Worm (Caenorhabditis elegans) whole organism, late embryonic: ENCODE results near the gene col-84.

Source experiments
- C08G9.2 ChIP-seq: sonication (generic microtip); optimal IDR thresholded peaks from 2 replicates; lab custom pipeline; 2016; ENCODE audit warnings: mild to moderate bottlenecking, missing genetic modification characterization, moderate library complexity, missing compliant biosample characterization
- C38D4.7 ChIP-seq: fragments of 200-800 bp; sonication (Bioruptor generic); optimal IDR thresholded peaks from 2 replicates; lab custom pipeline; 2018; ENCODE audit warnings: mild to moderate bottlenecking, missing genetic modification characterization, moderate library complexity, missing compliant biosample characterization
- K09A11.1 ChIP-seq: sonication (generic microtip); optimal IDR thresholded peaks from 2 replicates; lab custom pipeline; 2017; ENCODE audit warnings: antibody characterized with exemption, mild to moderate bottlenecking, missing genetic modification characterization, missing compliant biosample characterization; ENCODE audit not compliant: insufficient read depth
- T23F11.4 ChIP-seq: fragments of 200-800 bp; sonication (Bioruptor generic); optimal IDR thresholded peaks from 2 replicates; lab custom pipeline; 2018; ENCODE audit warnings: mild to moderate bottlenecking, missing genetic modification characterization, missing compliant biosample characterization
- ama-1 ChIP-seq: fragments of 150-350 bp; optimal IDR thresholded peaks from 2 replicates; lab custom pipeline; 2014
- ceh-18 ChIP-seq: sonication (generic microtip); optimal IDR thresholded peaks from 2 replicates; lab custom pipeline; 2016; ENCODE audit warnings: missing genetic modification characterization, missing compliant biosample characterization
- ceh-19 ChIP-seq: fragments of 200-800 bp; sonication (Bioruptor generic); optimal IDR thresholded peaks from 2 replicates; lab custom pipeline; 2018; ENCODE audit warnings: mild to moderate bottlenecking, missing genetic modification characterization, missing compliant biosample characterization
- ceh-2 ChIP-seq: sonication (generic microtip); optimal IDR thresholded peaks from 2 replicates; lab custom pipeline; 2016; ENCODE audit warnings: missing genotype, missing genetic modification characterization, missing compliant biosample characterization
- ceh-24 ChIP-seq: sonication (generic microtip); optimal IDR thresholded peaks from 2 replicates; lab custom pipeline; 2016; ENCODE audit warnings: mild to moderate bottlenecking, missing genetic modification characterization, missing compliant biosample characterization
- ceh-30 ChIP-seq: fragments of 150-350 bp; optimal IDR thresholded peaks from 2 replicates; lab custom pipeline; 2014; ENCODE audit warnings: missing biosample characterization, missing genetic modification characterization
- ceh-31 ChIP-seq: sonication (generic microtip); optimal IDR thresholded peaks from 2 replicates; lab custom pipeline; 2016; ENCODE audit warnings: missing genetic modification characterization, missing compliant biosample characterization
- ceh-34 ChIP-seq: sonication (generic microtip); optimal IDR thresholded peaks from 2 replicates; lab custom pipeline; 2016; ENCODE audit warnings: mild to moderate bottlenecking, missing genetic modification characterization, missing compliant biosample characterization
- ceh-48 ChIP-seq: sonication (generic microtip); optimal IDR thresholded peaks from 2 replicates; lab custom pipeline; 2016; ENCODE audit warnings: missing genetic modification characterization, inconsistent platforms, missing compliant biosample characterization
- ceh-6 ChIP-seq: fragments of 200-800 bp; sonication (Bioruptor generic); optimal IDR thresholded peaks from 2 replicates; lab custom pipeline; 2018; ENCODE audit warnings: mild to moderate bottlenecking, missing genetic modification characterization, missing compliant biosample characterization
- ceh-9 ChIP-seq: sonication (generic microtip); optimal IDR thresholded peaks from 2 replicates; lab custom pipeline; 2016; ENCODE audit warnings: mild to moderate bottlenecking, missing genetic modification characterization, inconsistent platforms, missing compliant biosample characterization
- dmd-4 ChIP-seq: sonication (generic microtip); optimal IDR thresholded peaks from 2 replicates; lab custom pipeline; 2016; ENCODE audit warnings: borderline replicate concordance, missing genetic modification characterization, missing compliant biosample characterization
- dve-1 ChIP-seq: sonication (generic microtip); optimal IDR thresholded peaks from 2 replicates; lab custom pipeline; 2017; ENCODE audit warnings: antibody characterized with exemption, mild to moderate bottlenecking, missing genetic modification characterization, missing compliant biosample characterization
- elt-2 ChIP-seq: sonication (generic microtip); optimal IDR thresholded peaks from 2 replicates; lab custom pipeline; 2016; ENCODE audit warnings: missing genetic modification reagents, missing genetic modification characterization, missing compliant biosample characterization
- elt-4 ChIP-seq: sonication (generic microtip); optimal IDR thresholded peaks from 2 replicates; lab custom pipeline; 2016; ENCODE audit warnings: missing genetic modification characterization, missing compliant biosample characterization
- eyg-1 ChIP-seq: sonication (generic microtip); optimal IDR thresholded peaks from 2 replicates; lab custom pipeline; 2016; ENCODE audit warnings: missing genotype, missing genetic modification characterization, missing compliant biosample characterization
- fax-1 ChIP-seq: sonication (generic microtip); optimal IDR thresholded peaks from 2 replicates; lab custom pipeline; 2016; ENCODE audit warnings: missing genotype, missing genetic modification characterization, missing compliant biosample characterization
- gmeb-2 ChIP-seq: sonication (generic microtip); optimal IDR thresholded peaks from 2 replicates; lab custom pipeline; 2016; ENCODE audit warnings: missing genetic modification characterization, inconsistent platforms, missing compliant biosample characterization
- hlh-13 ChIP-seq: fragments of 200-800 bp; sonication (Bioruptor generic); optimal IDR thresholded peaks from 2 replicates; lab custom pipeline; 2018; ENCODE audit warnings: mild to moderate bottlenecking, missing genetic modification characterization, missing compliant biosample characterization
- hlh-30 ChIP-seq: sonication (generic microtip); optimal IDR thresholded peaks from 2 replicates; lab custom pipeline; 2017; ENCODE audit warnings: antibody characterized with exemption, missing genetic modification characterization, missing compliant biosample characterization; ENCODE audit not compliant: insufficient read depth
- hlh-6 ChIP-seq: sonication (generic microtip); optimal IDR thresholded peaks from 2 replicates; lab custom pipeline; 2016; ENCODE audit warnings: missing genotype, missing genetic modification characterization, missing compliant biosample characterization
- lim-6 ChIP-seq: sonication (generic microtip); optimal IDR thresholded peaks from 2 replicates; lab custom pipeline; 2016; ENCODE audit warnings: missing genetic modification characterization, missing compliant biosample characterization
- lin-11 ChIP-seq: fragments of 200-800 bp; sonication (Bioruptor generic); optimal IDR thresholded peaks from 2 replicates; lab custom pipeline; 2018; ENCODE audit warnings: mild to moderate bottlenecking, missing genetic modification characterization, missing compliant biosample characterization
- madf-2 ChIP-seq: sonication (generic microtip); optimal IDR thresholded peaks from 2 replicates; lab custom pipeline; 2017; ENCODE audit warnings: missing genetic modification characterization, missing compliant biosample characterization
- nfya-1 ChIP-seq: sonication (generic microtip); optimal IDR thresholded peaks from 2 replicates; lab custom pipeline; 2017; ENCODE audit warnings: missing genetic modification characterization, mild to moderate bottlenecking, missing compliant biosample characterization, antibody characterized with exemption, moderate library complexity
- pat-9 ChIP-seq: fragments of 200-800 bp; sonication (Bioruptor generic); optimal IDR thresholded peaks from 2 replicates; lab custom pipeline; 2018; ENCODE audit warnings: mild to moderate bottlenecking, missing genetic modification characterization, moderate library complexity, missing compliant biosample characterization
- pha-4 ChIP-seq: fragments of 150-350 bp; optimal IDR thresholded peaks from 2 replicates; lab custom pipeline; 2018; ENCODE audit warnings: missing biosample characterization, missing genetic modification reagents, missing genetic modification characterization
- pros-1 ChIP-seq: fragments of 150-350 bp; optimal IDR thresholded peaks from 2 replicates; lab custom pipeline; 2014; ENCODE audit warnings: missing biosample characterization, missing genetic modification reagents, missing genetic modification characterization
- ref-2 ChIP-seq: sonication (generic microtip); optimal IDR thresholded peaks from 2 replicates; lab custom pipeline; 2016; ENCODE audit warnings: missing genetic modification characterization, missing compliant biosample characterization
- rnt-1 ChIP-seq: sonication (generic microtip); optimal IDR thresholded peaks from 2 replicates; lab custom pipeline; 2016; ENCODE audit warnings: missing genetic modification characterization, missing compliant biosample characterization
- sdc-2 ChIP-seq: sonication (generic microtip); optimal IDR thresholded peaks from 2 replicates; lab custom pipeline; 2016; ENCODE audit warnings: missing genotype, missing genetic modification characterization, missing compliant biosample characterization
- tbx-2 ChIP-seq: sonication (generic microtip); optimal IDR thresholded peaks from 2 replicates; lab custom pipeline; 2016; ENCODE audit warnings: missing genetic modification characterization, missing compliant biosample characterization
- unc-3 ChIP-seq, 2 experiments: fragments of 200-800 bp in 1 of 2; sonication (Bioruptor generic) in 1 of 2; sonication (generic microtip) in 1 of 2; conservative IDR thresholded peaks in 1 of 2; optimal IDR thresholded peaks in 1 of 2; 2 replicates each; pipeline versions ENCODE4 v1.3.6 to Lab custom; 2016 to 2022; ENCODE audit warnings: missing compliant biosample characterization in 2 of 2, missing genetic modification characterization in 2 of 2, missing genetic modification reagents in 1 of 2
- unc-55 ChIP-seq: sonication (generic microtip); optimal IDR thresholded peaks from 2 replicates; lab custom pipeline; 2017; ENCODE audit warnings: missing biosample characterization, missing genetic modification reagents, missing genetic modification characterization
- unc-86 ChIP-seq: sonication (generic microtip); optimal IDR thresholded peaks from 2 replicates; lab custom pipeline; 2016; ENCODE audit warnings: missing genetic modification characterization, missing compliant biosample characterization
- ztf-16 ChIP-seq: sonication (generic microtip); optimal IDR thresholded peaks from 2 replicates; lab custom pipeline; 2017; ENCODE audit warnings: missing genetic modification characterization, missing compliant biosample characterization

The col-84 gene

ce11 chrII:11888150-11888549 is 19.8 kb downstream of the col-84 start:
- TF ChIP-seq lin-11 (tag; lab: Kevin White, UChicago) (no peak), ceh-9 (tag; lab: Kevin White, UChicago) (no peak), K09A11.1 (tag; lab: Kevin White, UChicago) (no peak), pat-9 (no peak), ceh-24 (tag; lab: Kevin White, UChicago) (no peak), pha-4 (no peak), unc-3 (GFP tag; conservative IDR thresholded peaks at IDR 0.05; lab: Robert Waterston, UW) (no peak), unc-3 (tag; optimal IDR thresholded peaks at IDR 0.05; lab: Kevin White, UChicago) (no peak), hlh-6 (no peak), lim-6 (tag; lab: Kevin White, UChicago) (no peak), ztf-16 (tag; lab: Kevin White, UChicago) (no peak), ceh-19 (no peak), ceh-30 (tag; lab: Kevin White, UChicago) (no peak), T23F11.4 (GFP tag; lab: Kevin White, UChicago) (no peak), ceh-31 (tag; lab: Kevin White, UChicago) (no peak), gmeb-2 (tag; lab: Kevin White, UChicago) (no peak), pros-1 (no peak), hlh-13 (GFP tag; lab: Kevin White, UChicago) (no peak), elt-4 (tag; lab: Kevin White, UChicago) (no peak), unc-86 (tag; lab: Kevin White, UChicago) (no peak)

ce11 chrII:11889420-11890075 is 21.2 kb downstream of the col-84 start:
- TF ChIP-seq C38D4.7 (no peak), ref-2 (tag; lab: Kevin White, UChicago) (peak; percentile 54), ceh-18 (peak; percentile 26), ama-1 (peak; percentile 67), hlh-30 (tag; lab: Kevin White, UChicago) (peak; percentile 84), ceh-9 (tag; lab: Kevin White, UChicago) (no peak), fax-1 (tag; lab: Kevin White, UChicago) (no peak), elt-2 (tag; lab: Kevin White, UChicago) (no peak), ceh-24 (tag; lab: Kevin White, UChicago) (no peak), unc-55 (peak; percentile 60), ceh-19 (no peak), ceh-6 (GFP tag; lab: Kevin White, UChicago) (peak; percentile 25), ceh-48 (tag; lab: Kevin White, UChicago) (no peak), ceh-34 (peak; percentile 7), C08G9.2 (peak; percentile 20), ceh-30 (tag; lab: Kevin White, UChicago) (no peak), ceh-31 (tag; lab: Kevin White, UChicago) (peak; percentile 23), tbx-2 (peak; percentile 11), dve-1 (tag; lab: Kevin White, UChicago) (no peak), hlh-13 (GFP tag; lab: Kevin White, UChicago) (no peak), nfya-1 (tag; lab: Kevin White, UChicago) (peak; percentile 28), madf-2 (tag; lab: Kevin White, UChicago) (no peak), unc-3 (GFP tag; conservative IDR thresholded peaks at IDR 0.05; lab: Robert Waterston, UW) (no peak), unc-3 (tag; optimal IDR thresholded peaks at IDR 0.05; lab: Kevin White, UChicago) (no peak), sdc-2 (tag; lab: Kevin White, UChicago) (peak; percentile 31), rnt-1 (tag; lab: Kevin White, UChicago) (peak; percentile 8), dmd-4 (tag; lab: Kevin White, UChicago) (peak; percentile 8), ceh-2 (peak; percentile 16), eyg-1 (peak; percentile 19)
